Comparison of ENCODE assay signal across 1 fruit fly cellular context in the genomic region with DNA sequence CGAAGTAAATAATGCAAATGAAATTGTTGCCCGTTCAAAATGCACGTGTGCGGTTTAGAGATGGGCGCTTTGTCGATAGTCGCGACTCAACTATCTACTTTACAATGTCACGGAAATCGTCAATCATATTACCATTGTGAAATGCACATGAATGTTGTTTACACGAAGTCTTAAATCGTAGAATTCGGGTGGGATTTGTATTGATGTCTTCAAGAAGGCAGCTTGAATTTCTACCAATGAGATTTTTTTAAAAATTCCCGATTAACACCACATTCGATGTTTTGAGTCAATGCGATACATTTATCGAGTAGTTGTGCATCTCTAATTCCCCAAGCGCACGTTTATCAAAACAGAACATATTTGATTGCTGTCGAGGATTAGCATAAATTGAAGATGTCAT.
TF ChIP-seq lines count a peak whose summit lies in the region.

A gene (plus strand): TSS at position 308 of the 400 bp plus-strand sequence.

TF ChIP-seq in whole organism, embryonic, 481 proteins besides CTCF, POLR2A, EP300 and RAD21 (continued from another document and continues in another):
- TF ChIP-seq Dip3 (GFP tag; optimal IDR thresholded peaks at IDR 0.05; lab: Kevin White, UChicago): no peak
- TF ChIP-seq CoRest (tag; optimal IDR thresholded peaks at IDR 0.05; lab: Kevin White, UChicago): peak; percentile 33
- TF ChIP-seq Mes4 (GFP tag; optimal IDR thresholded peaks at IDR 0.05; lab: Kevin White, UChicago): no peak
- TF ChIP-seq knrl (GFP tag; IDR thresholded peaks at IDR 0.05; lab: Robert Waterston, UW; ENCODE audit: partially characterized antibody): peak; percentile 91
- TF ChIP-seq CG32767 (GFP tag; IDR thresholded peaks at IDR 0.05; lab: Robert Waterston, UW): no peak
- TF ChIP-seq CG3847 (GFP tag; IDR thresholded peaks at IDR 0.05; lab: Robert Waterston, UW): peak; percentile 49
- TF ChIP-seq h (optimal IDR thresholded peaks at IDR 0.05; lab: Kevin White, UChicago): no peak
- TF ChIP-seq gce (GFP tag; IDR thresholded peaks at IDR 0.05; lab: Robert Waterston, UW): no peak
- no peak for TF ChIP-seq gsb-n (tag; optimal IDR thresholded peaks at IDR 0.05; lab: Kevin White, UChicago)
- no peak for TF ChIP-seq CG2202 (tag; optimal IDR thresholded peaks at IDR 0.05; lab: Kevin White, UChicago)
- peak; percentile 85 for TF ChIP-seq sens (GFP tag; lab: Kevin White, UChicago)
- TF ChIP-seq ara (GFP tag; IDR thresholded peaks at IDR 0.05; lab: Robert Waterston, UW): 0 out of 2 replicates have a peak, but pooled peaks have one; percentile 17
- peak; percentile 50 for TF ChIP-seq HmgZ (tag; optimal IDR thresholded peaks at IDR 0.05; lab: Kevin White, UChicago)
- TF ChIP-seq ac (GFP tag; optimal IDR thresholded peaks at IDR 0.05; lab: Kevin White, UChicago): no peak
- peak; percentile 96 for TF ChIP-seq Sry-δ (GFP tag; optimal IDR thresholded peaks at IDR 0.05; lab: Kevin White, UChicago)
- TF ChIP-seq CG6854 (GFP tag; optimal IDR thresholded peaks at IDR 0.05; lab: Kevin White, UChicago): no peak
- TF ChIP-seq Gsc (GFP tag; IDR thresholded peaks at IDR 0.05; lab: Robert Waterston, UW): no peak
- no peak for TF ChIP-seq Nf-YA (GFP tag; IDR thresholded peaks at IDR 0.05; lab: Robert Waterston, UW)
- TF ChIP-seq CG7357 (GFP tag; IDR thresholded peaks at IDR 0.05; lab: Robert Waterston, UW): no peak
- no peak for TF ChIP-seq tio (GFP tag; optimal IDR thresholded peaks at IDR 0.05; lab: Kevin White, UChicago)
- TF ChIP-seq Nf-YB (GFP tag; optimal IDR thresholded peaks at IDR 0.05; lab: Kevin White, UChicago): no peak
- no peak for TF ChIP-seq CG9876 (GFP tag; optimal IDR thresholded peaks at IDR 0.05; lab: Kevin White, UChicago)
- TF ChIP-seq CG12071 (GFP tag; optimal IDR thresholded peaks at IDR 0.05; lab: Kevin White, UChicago): no peak
- no peak for TF ChIP-seq CG4328 (GFP tag; optimal IDR thresholded peaks at IDR 0.05; lab: Kevin White, UChicago)
- TF ChIP-seq wor (GFP tag; IDR thresholded peaks at IDR 0.05; lab: Robert Waterston, UW): no peak
- no peak for TF ChIP-seq CG5245 (GFP tag; optimal IDR thresholded peaks at IDR 0.05; lab: Kevin White, UChicago)
- no peak for TF ChIP-seq CG11696 (GFP tag; IDR thresholded peaks at IDR 0.05; lab: Robert Waterston, UW)
- no peak for TF ChIP-seq CG12236 (GFP tag; optimal IDR thresholded peaks at IDR 0.05; lab: Kevin White, UChicago)
- TF ChIP-seq jumu (GFP tag; optimal IDR thresholded peaks at IDR 0.05; lab: Kevin White, UChicago): peak; percentile 26
- no peak for TF ChIP-seq da (GFP tag; optimal IDR thresholded peaks at IDR 0.05; lab: Kevin White, UChicago)
- no peak for TF ChIP-seq CG2875 (GFP tag; optimal IDR thresholded peaks at IDR 0.05; lab: Kevin White, UChicago)
- no peak for TF ChIP-seq BtbVII (GFP tag; optimal IDR thresholded peaks at IDR 0.05; lab: Kevin White, UChicago)
- no peak for TF ChIP-seq abd-A (tag; optimal IDR thresholded peaks at IDR 0.05; lab: Kevin White, UChicago)
- peak; percentile 88 for TF ChIP-seq Bgb (GFP tag; IDR thresholded peaks at IDR 0.05; lab: Robert Waterston, UW; ENCODE audit: partially characterized antibody)
- no peak for TF ChIP-seq CG12744 (GFP tag; optimal IDR thresholded peaks at IDR 0.05; lab: Kevin White, UChicago)
- peak; percentile 9 for TF ChIP-seq ind (GFP tag; optimal IDR thresholded peaks at IDR 0.05; lab: Kevin White, UChicago)
- TF ChIP-seq ken (GFP tag; IDR thresholded peaks at IDR 0.05; lab: Robert Waterston, UW): no peak
- TF ChIP-seq CG12299 (tag; optimal IDR thresholded peaks at IDR 0.05; lab: Kevin White, UChicago): no peak
- TF ChIP-seq HLHmδ (GFP tag; optimal IDR thresholded peaks at IDR 0.05; lab: Kevin White, UChicago): no peak
- TF ChIP-seq luna (GFP tag; optimal IDR thresholded peaks at IDR 0.05; lab: Kevin White, UChicago): no peak
- TF ChIP-seq CG15269 (tag; optimal IDR thresholded peaks at IDR 0.05; lab: Kevin White, UChicago): no peak
- TF ChIP-seq Rfx (GFP tag; IDR thresholded peaks at IDR 0.05; lab: Robert Waterston, UW): 0 out of 2 replicates have a peak, but pooled peaks have one; percentile 49
- peak; percentile 75 for TF ChIP-seq CG2116 (GFP tag; optimal IDR thresholded peaks at IDR 0.05; lab: Kevin White, UChicago)
- TF ChIP-seq wek (GFP tag; optimal IDR thresholded peaks at IDR 0.05; lab: Kevin White, UChicago): no peak
- no peak for TF ChIP-seq H15 (GFP tag; IDR thresholded peaks at IDR 0.05; lab: Robert Waterston, UW)
- no peak for TF ChIP-seq NFAT (GFP tag; IDR thresholded peaks at IDR 0.05; lab: Robert Waterston, UW)
- TF ChIP-seq nerfin-1 (tag; optimal IDR thresholded peaks at IDR 0.05; lab: Kevin White, UChicago): no peak
- no peak for TF ChIP-seq Aef1 (GFP tag; IDR thresholded peaks at IDR 0.05; lab: Robert Waterston, UW)
- no peak for TF ChIP-seq Fer2 (tag; optimal IDR thresholded peaks at IDR 0.05; lab: Kevin White, UChicago)
- no peak for TF ChIP-seq Dip2 (GFP tag; IDR thresholded peaks at IDR 0.05; lab: Robert Waterston, UW)
- TF ChIP-seq cwo (GFP tag; optimal IDR thresholded peaks at IDR 0.05; lab: Kevin White, UChicago): peak; percentile 66
- peak; percentile 56 for TF ChIP-seq pzg (GFP tag; optimal IDR thresholded peaks at IDR 0.05; lab: Kevin White, UChicago)
- no peak for TF ChIP-seq CG14050 (GFP tag; IDR thresholded peaks at IDR 0.05; lab: Robert Waterston, UW)
- TF ChIP-seq Eip74EF (GFP tag; optimal IDR thresholded peaks at IDR 0.05; lab: Kevin White, UChicago): no peak
- peak; percentile 94 for TF ChIP-seq unc-4 (GFP tag; IDR thresholded peaks at IDR 0.05; lab: Robert Waterston, UW; ENCODE audit: partially characterized antibody)
- no peak for TF ChIP-seq CG10147 (GFP tag; optimal IDR thresholded peaks at IDR 0.05; lab: Kevin White, UChicago)
- no peak for TF ChIP-seq CG8924 (tag; optimal IDR thresholded peaks at IDR 0.05; lab: Kevin White, UChicago)
- TF ChIP-seq lilli (GFP tag; optimal IDR thresholded peaks at IDR 0.05; lab: Kevin White, UChicago): peak; percentile 64
- TF ChIP-seq disco-r (GFP tag; optimal IDR thresholded peaks at IDR 0.05; lab: Kevin White, UChicago): no peak
- TF ChIP-seq E2f2 (GFP tag; IDR thresholded peaks at IDR 0.05; lab: Robert Waterston, UW): peak; percentile 77
- TF ChIP-seq Asciz (GFP tag; optimal IDR thresholded peaks at IDR 0.05; lab: Kevin White, UChicago): no peak
- no peak for TF ChIP-seq hkb (optimal IDR thresholded peaks at IDR 0.05; lab: Kevin White, UChicago)
- no peak for TF ChIP-seq hkb (GFP tag; IDR thresholded peaks at IDR 0.05; lab: Robert Waterston, UW)
- no peak for TF ChIP-seq exex (tag; optimal IDR thresholded peaks at IDR 0.05; lab: Kevin White, UChicago)
- no peak for TF ChIP-seq Hey (tag; optimal IDR thresholded peaks at IDR 0.05; lab: Kevin White, UChicago)
- no peak for TF ChIP-seq mirr (GFP tag; optimal IDR thresholded peaks at IDR 0.05; lab: Kevin White, UChicago)
- no peak for TF ChIP-seq Deaf1 (tag; optimal IDR thresholded peaks at IDR 0.05; lab: Kevin White, UChicago)
- TF ChIP-seq CG2199 (GFP tag; IDR thresholded peaks at IDR 0.05; lab: Robert Waterston, UW): no peak
- peak; percentile 25 for TF ChIP-seq pum (GFP tag; optimal IDR thresholded peaks at IDR 0.05; lab: Kevin White, UChicago)
- no peak for TF ChIP-seq CG18262 (tag; optimal IDR thresholded peaks at IDR 0.05; lab: Kevin White, UChicago)
- TF ChIP-seq zen (tag; optimal IDR thresholded peaks at IDR 0.05; lab: Kevin White, UChicago): no peak
- TF ChIP-seq CG17385 (GFP tag; optimal IDR thresholded peaks at IDR 0.05; lab: Kevin White, UChicago): no peak
- TF ChIP-seq fd96Cb (tag; optimal IDR thresholded peaks at IDR 0.05; lab: Kevin White, UChicago): no peak
- TF ChIP-seq ttk (GFP tag; IDR thresholded peaks at IDR 0.05; lab: Robert Waterston, UW): no peak
- TF ChIP-seq ato (GFP tag; IDR thresholded peaks at IDR 0.05; lab: Robert Waterston, UW; ENCODE audit: partially characterized antibody): peak; percentile 79
- no peak for TF ChIP-seq CG4854 (GFP tag; optimal IDR thresholded peaks at IDR 0.05; lab: Kevin White, UChicago)
- TF ChIP-seq schlank (tag; optimal IDR thresholded peaks at IDR 0.05; lab: Kevin White, UChicago): no peak
- no peak for TF ChIP-seq sr (GFP tag; IDR thresholded peaks at IDR 0.05; lab: Robert Waterston, UW)
- no peak for TF ChIP-seq CG11398 (GFP tag; optimal IDR thresholded peaks at IDR 0.05; lab: Kevin White, UChicago)
- no peak for TF ChIP-seq CG1792 (GFP tag; optimal IDR thresholded peaks at IDR 0.05; lab: Kevin White, UChicago)
- peak; percentile 44; the same call in 1 of the 2 replicates for TF ChIP-seq slbo (GFP tag; IDR thresholded peaks at IDR 0.05; lab: Robert Waterston, UW)
- no peak for TF ChIP-seq D (optimal IDR thresholded peaks at IDR 0.05; lab: Kevin White, UChicago)
- TF ChIP-seq D (GFP tag; optimal IDR thresholded peaks at IDR 0.05; lab: Kevin White, UChicago): no peak
- TF ChIP-seq CG10565 (GFP tag; optimal IDR thresholded peaks at IDR 0.05; lab: Kevin White, UChicago): no peak
- TF ChIP-seq chif (GFP tag; optimal IDR thresholded peaks at IDR 0.05; lab: Kevin White, UChicago): no peak
- peak; percentile 23 for TF ChIP-seq Mad (GFP tag; optimal IDR thresholded peaks at IDR 0.05; lab: Kevin White, UChicago)
- no peak for TF ChIP-seq Usf (GFP tag; optimal IDR thresholded peaks at IDR 0.05; lab: Kevin White, UChicago)
- TF ChIP-seq Optix (GFP tag; IDR thresholded peaks at IDR 0.05; lab: Robert Waterston, UW): no peak
- TF ChIP-seq CG12391 (tag; optimal IDR thresholded peaks at IDR 0.05; lab: Kevin White, UChicago): peak; percentile 25
- TF ChIP-seq pfk (GFP tag; optimal IDR thresholded peaks at IDR 0.05; lab: Kevin White, UChicago): no peak
- TF ChIP-seq CG42726 (GFP tag; IDR thresholded peaks at IDR 0.05; lab: Robert Waterston, UW; ENCODE audit: partially characterized antibody): peak; percentile 72; the same call in 1 of the 2 replicates
- no peak for TF ChIP-seq CG17568 (GFP tag; optimal IDR thresholded peaks at IDR 0.05; lab: Kevin White, UChicago)
- TF ChIP-seq H2.0 (GFP tag; IDR thresholded peaks at IDR 0.05; lab: Robert Waterston, UW): no peak
- TF ChIP-seq p53 (GFP tag; optimal IDR thresholded peaks at IDR 0.05; lab: Kevin White, UChicago): no peak
- peak; percentile 20 for TF ChIP-seq NC2β (GFP tag; optimal IDR thresholded peaks at IDR 0.05; lab: Kevin White, UChicago)
- TF ChIP-seq dan (GFP tag; IDR thresholded peaks at IDR 0.05; lab: Robert Waterston, UW): no peak
- peak; percentile 85 for TF ChIP-seq amos (GFP tag; IDR thresholded peaks at IDR 0.05; lab: Robert Waterston, UW; ENCODE audit: partially characterized antibody)
- peak; percentile 30 to 60 for TF ChIP-seq dpn (GFP tag; optimal IDR thresholded peaks at IDR 0.05; lab: Kevin White, UChicago)
- no peak for TF ChIP-seq ewg (GFP tag; optimal IDR thresholded peaks at IDR 0.05; lab: Kevin White, UChicago)
- peak; percentile 90; the same call in 2 of the 3 replicates for TF ChIP-seq zen2 (GFP tag; IDR thresholded peaks at IDR 0.05; lab: Robert Waterston, UW; ENCODE audit: partially characterized antibody)
- TF ChIP-seq fd102C (GFP tag; optimal IDR thresholded peaks at IDR 0.05; lab: Kevin White, UChicago): no peak
- peak; percentile 64 for TF ChIP-seq CG7963 (GFP tag; IDR thresholded peaks at IDR 0.05; lab: Robert Waterston, UW; ENCODE audit: partially characterized antibody)
- TF ChIP-seq HHEX (GFP tag; optimal IDR thresholded peaks at IDR 0.05; lab: Kevin White, UChicago): no peak
- peak; percentile 80 for TF ChIP-seq hb (GFP tag; IDR thresholded peaks at IDR 0.05; lab: Robert Waterston, UW; ENCODE audit: partially characterized antibody)
- no peak for TF ChIP-seq CG5180 (GFP tag; optimal IDR thresholded peaks at IDR 0.05; lab: Kevin White, UChicago)
- peak; percentile 89 for TF ChIP-seq CG2129 (GFP tag; IDR thresholded peaks at IDR 0.05; lab: Robert Waterston, UW; ENCODE audit: partially characterized antibody)
- TF ChIP-seq Elba2 (GFP tag; optimal IDR thresholded peaks at IDR 0.05; lab: Kevin White, UChicago): no peak
- TF ChIP-seq gsb (GFP tag; IDR thresholded peaks at IDR 0.05; lab: Robert Waterston, UW): no peak
- TF ChIP-seq CG11247 (GFP tag; IDR thresholded peaks at IDR 0.05; lab: Robert Waterston, UW): no peak
- no peak for TF ChIP-seq Mrtf (GFP tag; IDR thresholded peaks at IDR 0.05; lab: Robert Waterston, UW)
- no peak for TF ChIP-seq CG3838 (GFP tag; optimal IDR thresholded peaks at IDR 0.05; lab: Kevin White, UChicago)
- TF ChIP-seq usp (GFP tag; optimal IDR thresholded peaks at IDR 0.05; lab: Kevin White, UChicago): no peak
- TF ChIP-seq NK7.1 (GFP tag; optimal IDR thresholded peaks at IDR 0.05; lab: Kevin White, UChicago): no peak
- no peak for TF ChIP-seq CG1647 (GFP tag; optimal IDR thresholded peaks at IDR 0.05; lab: Kevin White, UChicago)
- TF ChIP-seq z (GFP tag; IDR thresholded peaks at IDR 0.05; lab: Robert Waterston, UW): no peak
- peak; percentile 6 for TF ChIP-seq dmrt11E (tag; optimal IDR thresholded peaks at IDR 0.05; lab: Kevin White, UChicago)
- no peak for TF ChIP-seq CG11456 (GFP tag; IDR thresholded peaks at IDR 0.05; lab: Robert Waterston, UW)
- no peak for TF ChIP-seq Gug (GFP tag; IDR thresholded peaks at IDR 0.05; lab: Robert Waterston, UW)
- TF ChIP-seq CG17802 (tag; optimal IDR thresholded peaks at IDR 0.05; lab: Kevin White, UChicago): no peak
- no peak for TF ChIP-seq CG10366 (GFP tag; IDR thresholded peaks at IDR 0.05; lab: Robert Waterston, UW)
- TF ChIP-seq CG4404 (GFP tag; IDR thresholded peaks at IDR 0.05; lab: Robert Waterston, UW): no peak
- no peak for TF ChIP-seq vfl (GFP tag; optimal IDR thresholded peaks at IDR 0.05; lab: Kevin White, UChicago)
- TF ChIP-seq CG12104 (GFP tag; optimal IDR thresholded peaks at IDR 0.05; lab: Kevin White, UChicago): no peak
- TF ChIP-seq CG17912 (GFP tag; optimal IDR thresholded peaks at IDR 0.05; lab: Kevin White, UChicago): no peak
- no peak for TF ChIP-seq ERR (GFP tag; optimal IDR thresholded peaks at IDR 0.05; lab: Kevin White, UChicago)
- TF ChIP-seq scrt (GFP tag; optimal IDR thresholded peaks at IDR 0.05; lab: Kevin White, UChicago): no peak
- TF ChIP-seq CG9817 (tag; optimal IDR thresholded peaks at IDR 0.05; lab: Kevin White, UChicago): no peak
- no peak for TF ChIP-seq unpg (GFP tag; optimal IDR thresholded peaks at IDR 0.05; lab: Kevin White, UChicago)
- no peak for TF ChIP-seq maf-S (GFP tag; optimal IDR thresholded peaks at IDR 0.05; lab: Kevin White, UChicago)
- TF ChIP-seq gt (GFP tag; IDR thresholded peaks at IDR 0.05; lab: Robert Waterston, UW): no peak
- peak; percentile 9 for TF ChIP-seq CG10543 (GFP tag; optimal IDR thresholded peaks at IDR 0.05; lab: Kevin White, UChicago)
- TF ChIP-seq CG6683 (GFP tag; optimal IDR thresholded peaks at IDR 0.05; lab: Kevin White, UChicago): no peak
- TF ChIP-seq Taf1 (GFP tag; IDR thresholded peaks at IDR 0.05; lab: Robert Waterston, UW): no peak
